Worm (Caenorhabditis elegans) whole organism, young adult: ENCODE measurements around the gene scl-7.

Experiments
- cebp-2 ChIP-seq: fragments of 200-800 bp; sonication (Bioruptor generic); IDR thresholded peaks from 2 replicates; pipeline ENCODE4 v1.3.6; 2022; ENCODE audit warnings: missing genetic modification characterization, missing compliant biosample characterization
- lin-40 ChIP-seq: sonication (generic microtip); optimal IDR thresholded peaks from 2 replicates; lab custom pipeline; 2016; ENCODE audit warnings: missing genetic modification characterization, mild to moderate bottlenecking, missing compliant biosample characterization, missing genotype, missing genetic modification reagents
- madf-6 ChIP-seq: fragments of 200-800 bp; sonication (Bioruptor generic); IDR thresholded peaks from 2 replicates; pipeline ENCODE4 v1.3.6; 2022; ENCODE audit warnings: missing genetic modification reagents, missing genetic modification characterization, missing compliant biosample characterization
- mcd-1 ChIP-seq: fragments of 200-800 bp; sonication (Bioruptor generic); IDR thresholded peaks from 2 replicates; pipeline ENCODE4 v1.3.6; 2022; ENCODE audit warnings: missing genetic modification reagents, missing genetic modification characterization, missing compliant biosample characterization
- mes-4 ChIP-seq: sonication (generic microtip); optimal IDR thresholded peaks from 2 replicates; lab custom pipeline; 2016; ENCODE audit warnings: missing genotype, missing genetic modification characterization, missing compliant biosample characterization
- pha-4 ChIP-seq: fragments of 150-350 bp; sonication (generic microtip); optimal IDR thresholded peaks from 2 replicates; lab custom pipeline; 2014; ENCODE audit warnings: missing biosample characterization, missing genetic modification reagents, missing genetic modification characterization
- repo-1 ChIP-seq: sonication (generic microtip); optimal IDR thresholded peaks from 2 replicates; lab custom pipeline; 2017; ENCODE audit warnings: mild to moderate bottlenecking, missing genetic modification characterization, missing compliant biosample characterization
- tlf-1 ChIP-seq: fragments of 200-800 bp; sonication (Bioruptor generic); optimal IDR thresholded peaks from 2 replicates; lab custom pipeline; 2018; ENCODE audit warnings: mild to moderate bottlenecking, missing genetic modification characterization, missing compliant biosample characterization
- unc-130 ChIP-seq: sonication (generic microtip); optimal IDR thresholded peaks from 2 replicates; lab custom pipeline; 2016; ENCODE audit warnings: missing genetic modification reagents, missing genetic modification characterization, missing compliant biosample characterization
- xnd-1 ChIP-seq: sonication (generic microtip); optimal IDR thresholded peaks from 2 replicates; lab custom pipeline; 2016; ENCODE audit warnings: missing genotype, missing genetic modification reagents, missing genetic modification characterization, missing compliant biosample characterization

DNA sequence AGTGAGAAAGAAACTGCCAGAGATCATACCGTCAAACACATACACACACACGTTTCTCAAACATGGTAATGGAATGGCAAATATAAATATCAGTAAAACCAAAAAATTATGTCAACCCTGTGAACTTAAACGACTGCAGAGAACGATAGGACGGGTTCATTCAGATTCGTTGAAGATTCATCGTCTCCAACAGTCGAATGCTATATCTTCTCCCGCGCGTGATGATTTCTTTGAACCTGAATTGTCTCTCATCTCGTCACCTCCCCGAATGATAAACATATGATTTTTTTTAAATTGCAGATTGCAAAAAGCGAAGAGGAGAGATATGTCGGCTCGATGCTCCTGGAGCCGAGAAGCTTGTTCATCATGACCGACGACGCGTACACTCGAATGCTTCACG, 40.6 kb downstream of the scl-7 start:
- TF ChIP-seq mes-4 (tag; lab: Kevin White, UChicago), result no peak
- no peak for TF ChIP-seq madf-6
- no peak for TF ChIP-seq repo-1 (tag; lab: Kevin White, UChicago)
- no peak for TF ChIP-seq unc-130
- TF ChIP-seq cebp-2 (GFP tag; lab: Robert Waterston, UW), result no peak
- TF ChIP-seq tlf-1 (GFP tag; lab: Kevin White, UChicago), result no peak
- TF ChIP-seq pha-4 (tag; lab: Kevin White, UChicago), result no peak
- TF ChIP-seq xnd-1 (tag; lab: Kevin White, UChicago), result no peak
- TF ChIP-seq mcd-1 (GFP tag; lab: Robert Waterston, UW), result no peak
- TF ChIP-seq lin-40 (tag; lab: Kevin White, UChicago), result no peak
